Fruit fly (Drosophila melanogaster) whole organism, embryonic: Measurements from ENCODE around the gene Fdh.

Experiments used
- Awh ChIP-seq: fragments of 200-800 bp; sonication (Bioruptor generic); IDR thresholded peaks from 2 replicates; pipeline ENCODE4, ENCODE4 v1.3.6; 2022; ENCODE audit warnings: missing biosample characterization, missing genetic modification characterization
- B-H1 ChIP-seq: fragments of 200-800 bp; sonication (Bioruptor generic); IDR thresholded peaks from 3 replicates; pipeline ENCODE4 v1.3.6; 2022; ENCODE audit warnings: missing biosample characterization, missing genetic modification characterization
- BEAF-32 ChIP-seq: fragments of 200-800 bp; sonication (Bioruptor generic); optimal IDR thresholded peaks from 3 replicates; lab custom pipeline; 2017; ENCODE audit warnings: missing biosample characterization, missing genetic modification characterization, mild to moderate bottlenecking, moderate library complexity, missing genetic modification reagents
- Bdp1 ChIP-seq: fragments of 200-800 bp; sonication (Bioruptor generic); optimal IDR thresholded peaks from 3 replicates; lab custom pipeline; 2016; ENCODE audit warnings: missing biosample characterization, missing genetic modification characterization
- CG10431 ChIP-seq: fragments of 200-800 bp; sonication (Bioruptor generic); optimal IDR thresholded peaks from 3 replicates; lab custom pipeline; 2018; ENCODE audit warnings: missing biosample characterization, mild to moderate bottlenecking, missing genetic modification characterization
- CG10543 ChIP-seq: fragments of 200-800 bp; sonication (Bioruptor generic); optimal IDR thresholded peaks from 3 replicates; lab custom pipeline; 2017; ENCODE audit warnings: missing biosample characterization, mild to moderate bottlenecking, missing genetic modification characterization, moderate library complexity
- CG11093 ChIP-seq: fragments of 200-800 bp; sonication (Bioruptor generic); IDR thresholded peaks from 3 replicates; pipeline ENCODE4 v1.3.6; 2022; ENCODE audit warnings: missing biosample characterization, missing genetic modification characterization
- CG11398 ChIP-seq: fragments of 200-800 bp; sonication (Bioruptor generic); optimal IDR thresholded peaks from 2 replicates; lab custom pipeline; 2016; ENCODE audit warnings: missing biosample characterization, missing genetic modification characterization
- CG11695 ChIP-seq: fragments of 200-800 bp; sonication (Bioruptor generic); IDR thresholded peaks from 3 replicates; pipeline ENCODE4 v1.3.6; 2022; ENCODE audit warnings: missing biosample characterization, missing genetic modification characterization
- CG12071 ChIP-seq: fragments of 200-800 bp; sonication (Bioruptor generic); optimal IDR thresholded peaks from 3 replicates; lab custom pipeline; 2018; ENCODE audit warnings: missing biosample characterization, mild to moderate bottlenecking, missing genetic modification characterization
- CG14667 ChIP-seq: fragments of 200-800 bp; sonication (Bioruptor generic); IDR thresholded peaks from 2 replicates; pipeline ENCODE4 v1.3.6; 2022; ENCODE audit warnings: missing biosample characterization, missing genetic modification characterization
- CG14710 ChIP-seq: fragments of 200-800 bp; sonication (Bioruptor generic); optimal IDR thresholded peaks from 3 replicates; lab custom pipeline; 2019; ENCODE audit warnings: missing biosample characterization, mild to moderate bottlenecking, missing genetic modification characterization, moderate library complexity
- CG16863 ChIP-seq: fragments of 200-800 bp; sonication (Bioruptor generic); optimal IDR thresholded peaks from 3 replicates; lab custom pipeline; 2016; ENCODE audit warnings: missing biosample characterization, missing genetic modification characterization
- CG17186 ChIP-seq: fragments of 200-800 bp; sonication (Bioruptor generic); optimal IDR thresholded peaks from 3 replicates; lab custom pipeline; 2017; ENCODE audit warnings: missing biosample characterization, missing genetic modification reagents, missing genetic modification characterization
- CG17359 ChIP-seq: fragments of 200-800 bp; sonication (Bioruptor generic); optimal IDR thresholded peaks from 3 replicates; lab custom pipeline; 2018; ENCODE audit warnings: missing biosample characterization, mild to moderate bottlenecking, missing genetic modification characterization, moderate library complexity
- CG17385 ChIP-seq: fragments of 200-800 bp; sonication (Bioruptor generic); optimal IDR thresholded peaks from 3 replicates; lab custom pipeline; 2018; ENCODE audit warnings: missing biosample characterization, mild to moderate bottlenecking, missing genetic modification characterization
- CG18262 ChIP-seq: fragments of 200-800 bp; optimal IDR thresholded peaks from 3 replicates; lab custom pipeline; 2019; ENCODE audit warnings: missing biosample characterization, mild to moderate bottlenecking, missing genetic modification characterization, moderate library complexity
- CG2199 ChIP-seq: fragments of 200-800 bp; sonication (Bioruptor generic); IDR thresholded peaks from 3 replicates; pipeline ENCODE4 v1.3.6; 2022; ENCODE audit warnings: missing biosample characterization, missing genetic modification characterization
- CG2875 ChIP-seq: fragments of 200-800 bp; sonication (Bioruptor generic); optimal IDR thresholded peaks from 2 replicates; lab custom pipeline; 2017; ENCODE audit warnings: missing biosample characterization, mild to moderate bottlenecking, missing genetic modification characterization, missing genetic modification reagents
- CG32532 ChIP-seq: fragments of 200-800 bp; sonication (Bioruptor generic); IDR thresholded peaks from 2 replicates; pipeline ENCODE4 v1.3.6; 2022; ENCODE audit warnings: missing biosample characterization, missing genetic modification characterization
- CG4424 ChIP-seq: fragments of 200-800 bp; sonication (Bioruptor generic); optimal IDR thresholded peaks from 3 replicates; lab custom pipeline; 2016; ENCODE audit warnings: missing biosample characterization, missing genetic modification characterization
- CG7745 ChIP-seq: fragments of 200-800 bp; sonication (Bioruptor generic); optimal IDR thresholded peaks from 2 replicates; lab custom pipeline; 2018; ENCODE audit warnings: missing biosample characterization, mild to moderate bottlenecking, missing genetic modification characterization, moderate library complexity
- CG7786 ChIP-seq: fragments of 200-800 bp; sonication (Bioruptor generic); optimal IDR thresholded peaks from 2 replicates; lab custom pipeline; 2016; ENCODE audit warnings: missing biosample characterization, missing genetic modification characterization
- CG8388 ChIP-seq: fragments of 200-800 bp; sonication (Bioruptor generic); optimal IDR thresholded peaks from 2 replicates; lab custom pipeline; 2019; ENCODE audit warnings: missing biosample characterization, mild to moderate bottlenecking, missing genetic modification characterization, moderate library complexity
- CG8478 ChIP-seq: fragments of >200 bp; optimal IDR thresholded peaks from 2 replicates; lab custom pipeline; 2018
- CG8924 ChIP-seq: fragments of 200-800 bp; optimal IDR thresholded peaks from 3 replicates; lab custom pipeline; 2019; ENCODE audit warnings: missing biosample characterization, mild to moderate bottlenecking, missing genetic modification characterization, moderate library complexity
- CG9727 ChIP-seq: fragments of 200-800 bp; sonication (Bioruptor generic); optimal IDR thresholded peaks from 3 replicates; lab custom pipeline; 2017; ENCODE audit warnings: missing biosample characterization, mild to moderate bottlenecking, missing genetic modification characterization
- Doc2 ChIP-seq: fragments of 200-800 bp; sonication (Bioruptor generic); IDR thresholded peaks from 2 replicates; pipeline ENCODE4 v1.3.6; 2022; ENCODE audit warnings: missing biosample characterization, missing genetic modification characterization
- Fer3 ChIP-seq: fragments of 200-800 bp; sonication (Bioruptor generic); optimal IDR thresholded peaks from 2 replicates; lab custom pipeline; 2018; ENCODE audit warnings: missing biosample characterization, mild to moderate bottlenecking, missing genetic modification characterization, moderate library complexity
- HLHmδ ChIP-seq: fragments of 200-800 bp; sonication (Bioruptor generic); optimal IDR thresholded peaks from 2 replicates; lab custom pipeline; 2018; ENCODE audit warnings: missing biosample characterization, mild to moderate bottlenecking, missing genetic modification characterization, moderate library complexity
- Meics ChIP-seq: fragments of 200-800 bp; sonication (Bioruptor generic); optimal IDR thresholded peaks from 2 replicates; lab custom pipeline; 2017; ENCODE audit warnings: missing biosample characterization, mild to moderate bottlenecking, missing genetic modification characterization
- NK7.1 ChIP-seq: fragments of 200-800 bp; sonication (Bioruptor generic); optimal IDR thresholded peaks from 3 replicates; lab custom pipeline; 2016; ENCODE audit warnings: missing biosample characterization, missing genetic modification characterization
- Oaz ChIP-seq: fragments of 200-800 bp; sonication (Bioruptor generic); IDR thresholded peaks from 2 replicates; pipeline ENCODE4 v1.3.6; 2022; ENCODE audit warnings: missing biosample characterization, missing genetic modification characterization
- Poxn ChIP-seq: fragments of 200-800 bp; sonication (Bioruptor generic); IDR thresholded peaks from 2 replicates; pipeline ENCODE4 v1.3.6; 2022; ENCODE audit warnings: missing biosample characterization, missing genetic modification characterization
- Taf1 ChIP-seq: fragments of 200-800 bp; sonication (Bioruptor generic); IDR thresholded peaks from 2 replicates; pipeline ENCODE4 v1.3.6; 2022; ENCODE audit warnings: missing biosample characterization, missing genetic modification characterization
- Tbp ChIP-seq: fragments of >200 bp; optimal IDR thresholded peaks from 2 replicates; lab custom pipeline; 2018; ENCODE audit warnings: missing biosample characterization, missing genetic modification characterization
- Vsx1 ChIP-seq: fragments of 200-800 bp; sonication (Bioruptor generic); optimal IDR thresholded peaks from 2 replicates; lab custom pipeline; 2017; ENCODE audit warnings: missing biosample characterization, mild to moderate bottlenecking, missing genetic modification characterization, missing genetic modification reagents
- ab ChIP-seq: fragments of 200-800 bp; sonication (Bioruptor generic); optimal IDR thresholded peaks from 2 replicates; lab custom pipeline; 2016; ENCODE audit warnings: missing biosample characterization, missing genetic modification characterization
- aop ChIP-seq: fragments of 200-800 bp; sonication (Bioruptor generic); IDR thresholded peaks from 2 replicates; pipeline ENCODE4 v1.3.6; 2022; ENCODE audit warnings: missing biosample characterization, missing genetic modification characterization
- bcd ChIP-seq: fragments of 200-800 bp; sonication (Bioruptor generic); optimal IDR thresholded peaks from 2 replicates; lab custom pipeline; 2017; ENCODE audit warnings: missing biosample characterization, mild to moderate bottlenecking, missing genetic modification characterization
- br ChIP-seq: fragments of >200 bp; optimal IDR thresholded peaks from 2 replicates; lab custom pipeline; 2017
- crol ChIP-seq: fragments of 200-800 bp; sonication (Bioruptor generic); IDR thresholded peaks from 2 replicates; pipeline ENCODE4 v1.3.6; 2022; ENCODE audit warnings: missing biosample characterization, missing genetic modification characterization
- grau ChIP-seq: fragments of 200-800 bp; optimal IDR thresholded peaks from 3 replicates; lab custom pipeline; 2019; ENCODE audit warnings: missing biosample characterization, mild to moderate bottlenecking, missing genetic modification characterization, moderate library complexity
- ham ChIP-seq: fragments of 200-800 bp; sonication (Bioruptor generic); IDR thresholded peaks from 2 replicates; pipeline ENCODE4 v1.3.6; 2022; ENCODE audit warnings: missing biosample characterization, missing genetic modification characterization
- mam ChIP-seq: fragments of 200-800 bp; sonication (Bioruptor generic); optimal IDR thresholded peaks from 3 replicates; lab custom pipeline; 2016; ENCODE audit warnings: missing biosample characterization, missing genetic modification characterization
- pho ChIP-seq: fragments of 200-800 bp; sonication (Bioruptor generic); optimal IDR thresholded peaks from 2 replicates; lab custom pipeline; 2016; ENCODE audit warnings: missing biosample characterization, missing genetic modification characterization
- scrt ChIP-seq: fragments of 200-800 bp; sonication (Bioruptor generic); optimal IDR thresholded peaks from 2 replicates; lab custom pipeline; 2018; ENCODE audit warnings: missing biosample characterization, mild to moderate bottlenecking, missing genetic modification characterization, moderate library complexity
- sob ChIP-seq: fragments of 200-800 bp; sonication (Bioruptor generic); IDR thresholded peaks from 2 replicates; pipeline ENCODE4 v1.3.6; 2022; ENCODE audit warnings: missing biosample characterization, missing genetic modification characterization
- sug ChIP-seq: fragments of 200-800 bp; optimal IDR thresholded peaks from 2 replicates; lab custom pipeline; 2019; ENCODE audit warnings: missing biosample characterization, mild to moderate bottlenecking, missing genetic modification characterization, moderate library complexity
- tin ChIP-seq: fragments of 200-800 bp; sonication (Bioruptor generic); optimal IDR thresholded peaks from 3 replicates; lab custom pipeline; 2016; ENCODE audit warnings: missing biosample characterization, missing genetic modification characterization
- vfl ChIP-seq: fragments of 200-800 bp; sonication (Bioruptor generic); optimal IDR thresholded peaks from 2 replicates; lab custom pipeline; 2016; ENCODE audit warnings: missing biosample characterization, missing genetic modification characterization

Gene Fdh

dm6 chr3R:10888633-10889519, 16.7 kb upstream of the Fdh start (continued):
- TF ChIP-seq B-H1 (GFP tag; lab: Robert Waterston, UW) (no peak), mam (GFP tag; lab: Kevin White, UChicago) (peak; percentile 42), Awh (GFP tag; lab: Robert Waterston, UW) (no peak), CG7786 (GFP tag; lab: Kevin White, UChicago) (no peak), CG8924 (no peak), aop (GFP tag; lab: Robert Waterston, UW) (no peak), CG2199 (no peak; the same call in 2 of the 3 replicates), CG17359 (tag; lab: Kevin White, UChicago) (peak; percentile 39), BEAF-32 (no peak), CG17186 (GFP tag; lab: Kevin White, UChicago) (no peak), Taf1 (GFP tag; lab: Robert Waterston, UW) (peak; percentile 47; the same call in 1 of the 2 replicates), sug (tag; lab: Kevin White, UChicago) (peak; percentile 51), ham (GFP tag; lab: Robert Waterston, UW) (no peak), Vsx1 (GFP tag; lab: Kevin White, UChicago) (no peak), CG16863 (GFP tag; lab: Kevin White, UChicago) (no peak), Poxn (GFP tag; lab: Robert Waterston, UW) (no peak), CG4424 (GFP tag; lab: Kevin White, UChicago) (peak; percentile 16), scrt (GFP tag; lab: Kevin White, UChicago) (peak; percentile 16), CG2875 (GFP tag; lab: Kevin White, UChicago) (no peak), bcd (GFP tag; lab: Kevin White, UChicago) (no peak), CG11093 (GFP tag; lab: Robert Waterston, UW) (no peak), CG18262 (tag; lab: Kevin White, UChicago) (peak; percentile 15), CG10431 (GFP tag; lab: Kevin White, UChicago) (peak; percentile 49), Tbp (GFP tag; lab: Kevin White, UChicago) (no peak), CG11398 (GFP tag; lab: Kevin White, UChicago) (no peak), CG17385 (GFP tag; lab: Kevin White, UChicago) (peak; percentile 65), vfl (GFP tag; lab: Kevin White, UChicago) (no peak), CG32532 (peak; percentile 73), ab (GFP tag; lab: Kevin White, UChicago) (no peak), crol (GFP tag; lab: Robert Waterston, UW) (peak; percentile 98), CG10543 (GFP tag; lab: Kevin White, UChicago) (peak; percentile 33), CG11695 (GFP tag; lab: Robert Waterston, UW) (0 out of 3 replicates have a peak, but pooled peaks have one; percentile 6), sob (peak; percentile 6; the same call in 1 of the 2 replicates), CG14710 (tag; lab: Kevin White, UChicago) (no peak), Oaz (no peak), Doc2 (GFP tag; lab: Robert Waterston, UW) (no peak), CG8478 (lab: Kevin White, UChicago) (no peak), Meics (GFP tag; lab: Kevin White, UChicago) (peak; percentile 31), CG8388 (GFP tag; lab: Kevin White, UChicago) (no peak), CG9727 (GFP tag; lab: Kevin White, UChicago) (peak; percentile 23), CG12071 (GFP tag; lab: Kevin White, UChicago) (peak; percentile 54), Fer3 (tag; lab: Kevin White, UChicago) (peak; percentile 50), grau (tag; lab: Kevin White, UChicago) (peak; percentile 26), br (lab: Kevin White, UChicago) (no peak), HLHmδ (peak; percentile 79), CG14667 (GFP tag; lab: Robert Waterston, UW) (no peak), pho (GFP tag; lab: Kevin White, UChicago) (no peak), CG7745 (no peak), Bdp1 (GFP tag; lab: Kevin White, UChicago) (no peak), tin (GFP tag; lab: Kevin White, UChicago) (no peak), NK7.1 (no peak)
